Fruit fly (Drosophila melanogaster) whole organism, embryonic: ENCODE results near the gene Hsp67Ba.
A peak's percentile ranks its signal among the peaks of the same experiment; 100 is the strongest.

ENCODE experiments used
- Awh ChIP-seq: fragments of 200-800 bp; sonication (Bioruptor generic); IDR thresholded peaks from 2 replicates; pipeline ENCODE4, ENCODE4 v1.3.6; 2022; ENCODE audit warnings: missing biosample characterization, missing genetic modification characterization
- CG10209 ChIP-seq: fragments of 200-800 bp; sonication (Bioruptor generic); optimal IDR thresholded peaks from 3 replicates; lab custom pipeline; 2017; ENCODE audit warnings: missing biosample characterization, mild to moderate bottlenecking, missing genetic modification characterization, missing genetic modification reagents
- CG10274 ChIP-seq: fragments of 200-800 bp; sonication (Bioruptor generic); optimal IDR thresholded peaks from 3 replicates; lab custom pipeline; 2017; ENCODE audit warnings: missing biosample characterization, mild to moderate bottlenecking, missing genetic modification characterization
- CG10979 ChIP-seq: fragments of 200-800 bp; sonication (Bioruptor generic); optimal IDR thresholded peaks from 2 replicates; lab custom pipeline; 2018; ENCODE audit warnings: missing biosample characterization, mild to moderate bottlenecking, missing genetic modification characterization, moderate library complexity
- CG12236 ChIP-seq: fragments of 200-800 bp; sonication (Bioruptor generic); optimal IDR thresholded peaks from 2 replicates; lab custom pipeline; 2016; ENCODE audit warnings: missing biosample characterization, missing genetic modification characterization
- CG12299 ChIP-seq: fragments of 200-800 bp; sonication (Bioruptor generic); optimal IDR thresholded peaks from 2 replicates; lab custom pipeline; 2018; ENCODE audit warnings: missing biosample characterization, mild to moderate bottlenecking, missing genetic modification characterization
- CG14014 ChIP-seq: fragments of 200-800 bp; sonication (Bioruptor generic); IDR thresholded peaks from 2 replicates; pipeline ENCODE4 v1.3.6; 2022; ENCODE audit warnings: missing biosample characterization, missing genetic modification characterization
- CG14710 ChIP-seq: fragments of 200-800 bp; sonication (Bioruptor generic); optimal IDR thresholded peaks from 3 replicates; lab custom pipeline; 2019; ENCODE audit warnings: missing biosample characterization, mild to moderate bottlenecking, missing genetic modification characterization, moderate library complexity
- CG14860 ChIP-seq: fragments of 200-800 bp; sonication (Bioruptor generic); IDR thresholded peaks from 3 replicates; pipeline ENCODE4 v1.3.6; 2022; ENCODE audit warnings: missing biosample characterization, missing genetic modification characterization; ENCODE audit not compliant: partially characterized antibody
- CG15479 ChIP-seq: fragments of 200-800 bp; sonication (Bioruptor generic); optimal IDR thresholded peaks from 3 replicates; lab custom pipeline; 2019; ENCODE audit warnings: missing biosample characterization, mild to moderate bottlenecking, missing genetic modification characterization, moderate library complexity
- CG1832 ChIP-seq: fragments of 200-800 bp; sonication (Bioruptor generic); optimal IDR thresholded peaks from 2 replicates; lab custom pipeline; 2017; ENCODE audit warnings: missing biosample characterization, mild to moderate bottlenecking, missing genetic modification characterization, inconsistent platforms
- CG18599 ChIP-seq: fragments of 200-800 bp; sonication (Bioruptor generic); optimal IDR thresholded peaks from 3 replicates; lab custom pipeline; 2017; ENCODE audit warnings: missing biosample characterization, missing genetic modification characterization, mild to moderate bottlenecking, moderate library complexity, missing genetic modification reagents
- CG2202 ChIP-seq: fragments of 200-800 bp; sonication (Bioruptor generic); optimal IDR thresholded peaks from 2 replicates; lab custom pipeline; 2018; ENCODE audit warnings: missing biosample characterization, mild to moderate bottlenecking, missing genetic modification characterization
- CG32532 ChIP-seq: fragments of 200-800 bp; sonication (Bioruptor generic); IDR thresholded peaks from 2 replicates; pipeline ENCODE4 v1.3.6; 2022; ENCODE audit warnings: missing biosample characterization, missing genetic modification characterization
- CG6175 ChIP-seq: fragments of 200-800 bp; sonication (Bioruptor generic); IDR thresholded peaks from 3 replicates; pipeline ENCODE4 v1.3.6; 2022; ENCODE audit warnings: missing biosample characterization, missing genetic modification characterization
- CG9797 ChIP-seq: fragments of 200-800 bp; sonication (Bioruptor generic); optimal IDR thresholded peaks from 3 replicates; lab custom pipeline; 2018; ENCODE audit warnings: missing biosample characterization, mild to moderate bottlenecking, missing genetic modification characterization
- Camta ChIP-seq: fragments of 200-800 bp; sonication (Bioruptor generic); optimal IDR thresholded peaks from 2 replicates; lab custom pipeline; 2016; ENCODE audit warnings: missing biosample characterization, missing genetic modification characterization
- Dad ChIP-seq: fragments of 200-800 bp; sonication (Bioruptor generic); optimal IDR thresholded peaks from 3 replicates; lab custom pipeline; 2016; ENCODE audit warnings: missing biosample characterization, missing genetic modification characterization
- Dll ChIP-seq: fragments of 200-800 bp; sonication (Bioruptor generic); IDR thresholded peaks from 4 replicates; pipeline ENCODE4 v1.3.6; 2022; ENCODE audit warnings: missing biosample characterization, missing genetic modification characterization; ENCODE audit not compliant: partially characterized antibody
- Dref ChIP-seq: fragments of 200-800 bp; sonication (Bioruptor generic); IDR thresholded peaks from 2 replicates; pipeline ENCODE4 v1.3.6; 2022; ENCODE audit warnings: missing biosample characterization, missing genetic modification characterization
- Gsc ChIP-seq: fragments of 200-800 bp; sonication (Bioruptor generic); IDR thresholded peaks from 2 replicates; pipeline ENCODE4 v1.3.6; 2022; ENCODE audit warnings: missing biosample characterization, missing genetic modification characterization
- Hmr ChIP-seq: fragments of 200-800 bp; sonication (Bioruptor generic); optimal IDR thresholded peaks from 3 replicates; lab custom pipeline; 2017; ENCODE audit warnings: mild to moderate bottlenecking, missing biosample characterization, missing genetic modification reagents, missing genetic modification characterization
- Mes4 ChIP-seq: fragments of 200-800 bp; sonication (Bioruptor generic); optimal IDR thresholded peaks from 2 replicates; lab custom pipeline; 2016; ENCODE audit warnings: missing biosample characterization, missing genetic modification characterization
- Mrtf ChIP-seq: fragments of 200-800 bp; sonication (Bioruptor generic); IDR thresholded peaks from 3 replicates; pipeline ENCODE4 v1.3.6; 2022; ENCODE audit warnings: missing biosample characterization, missing genetic modification characterization
- Nf-YC ChIP-seq: fragments of 200-800 bp; optimal IDR thresholded peaks from 3 replicates; lab custom pipeline; 2019; ENCODE audit warnings: missing biosample characterization, mild to moderate bottlenecking, missing genetic modification characterization, moderate library complexity
- Stat92E ChIP-seq, 3 experiments: fragments of >200 bp in 2 of 3; fragments of 200-800 bp in 1 of 3; sonication (Bioruptor generic) in 1 of 3; optimal IDR thresholded peaks; 2 replicates each; lab custom pipeline; 2017 to 2019; ENCODE audit warnings: missing biosample characterization in 3 of 3, missing genetic modification characterization in 3 of 3, mild to moderate bottlenecking in 1 of 3, moderate library complexity in 1 of 3
- TFAM ChIP-seq: fragments of 200-800 bp; sonication (Bioruptor generic); optimal IDR thresholded peaks from 2 replicates; lab custom pipeline; 2017; ENCODE audit warnings: missing biosample characterization, missing genetic modification characterization, inconsistent platforms
- Xbp1 ChIP-seq: fragments of 200-800 bp; sonication (Bioruptor generic); optimal IDR thresholded peaks from 3 replicates; lab custom pipeline; 2016; ENCODE audit warnings: missing biosample characterization, mild to moderate bottlenecking, missing genetic modification characterization
- ac ChIP-seq: fragments of 200-800 bp; sonication (Bioruptor generic); optimal IDR thresholded peaks from 3 replicates; lab custom pipeline; 2017; ENCODE audit warnings: missing biosample characterization, mild to moderate bottlenecking, missing genetic modification characterization
- ase ChIP-seq: fragments of 200-800 bp; sonication (Bioruptor generic); IDR thresholded peaks from 3 replicates; pipeline ENCODE4 v1.3.6; 2022; ENCODE audit warnings: missing biosample characterization, missing genetic modification characterization
- btn ChIP-seq: fragments of 200-800 bp; sonication (Bioruptor generic); optimal IDR thresholded peaks from 2 replicates; lab custom pipeline; 2016; ENCODE audit warnings: missing biosample characterization, missing genetic modification characterization
- cas ChIP-seq: fragments of 200-800 bp; sonication (Bioruptor generic); IDR thresholded peaks from 2 replicates; pipeline ENCODE4 v1.3.6; 2022; ENCODE audit warnings: missing biosample characterization, missing genetic modification characterization
- chinmo ChIP-seq: fragments of 200-800 bp; sonication (Bioruptor generic); IDR thresholded peaks from 4 replicates; pipeline ENCODE4 v1.3.6; 2022; ENCODE audit warnings: missing biosample characterization, missing genetic modification characterization; ENCODE audit not compliant: partially characterized antibody
- chm ChIP-seq: fragments of 200-800 bp; sonication (Bioruptor generic); IDR thresholded peaks from 2 replicates; pipeline ENCODE4 v1.3.6; 2022; ENCODE audit warnings: missing biosample characterization, missing genetic modification characterization
- corto ChIP-seq: fragments of 200-800 bp; sonication (Bioruptor generic); optimal IDR thresholded peaks from 2 replicates; lab custom pipeline; 2016; ENCODE audit warnings: missing biosample characterization, mild to moderate bottlenecking, missing genetic modification characterization, moderate library complexity
- fd102C ChIP-seq: fragments of 200-800 bp; sonication (Bioruptor generic); optimal IDR thresholded peaks from 2 replicates; lab custom pipeline; 2018; ENCODE audit warnings: missing biosample characterization, mild to moderate bottlenecking, missing genetic modification characterization, moderate library complexity
- gce ChIP-seq: fragments of 200-800 bp; sonication (Bioruptor generic); IDR thresholded peaks from 3 replicates; pipeline ENCODE4 v1.3.6; 2022; ENCODE audit warnings: missing biosample characterization, missing genetic modification characterization
- kah ChIP-seq: fragments of 200-800 bp; sonication (Bioruptor generic); optimal IDR thresholded peaks from 2 replicates; lab custom pipeline; 2018; ENCODE audit warnings: missing biosample characterization, mild to moderate bottlenecking, missing genetic modification characterization
- ken ChIP-seq: fragments of 200-800 bp; sonication (Bioruptor generic); IDR thresholded peaks from 3 replicates; pipeline ENCODE4 v1.3.6; 2022; ENCODE audit warnings: missing biosample characterization, missing genetic modification characterization
- lbe ChIP-seq: fragments of 200-800 bp; sonication (Bioruptor generic); optimal IDR thresholded peaks from 2 replicates; lab custom pipeline; 2016; ENCODE audit warnings: missing biosample characterization, mild to moderate bottlenecking, missing genetic modification characterization
- onecut ChIP-seq: fragments of 200-800 bp; sonication (Bioruptor generic); IDR thresholded peaks from 2 replicates; pipeline ENCODE4 v1.3.6; 2022; ENCODE audit warnings: missing biosample characterization, missing genetic modification characterization
- p53 ChIP-seq: fragments of 200-800 bp; sonication (Bioruptor generic); optimal IDR thresholded peaks from 2 replicates; lab custom pipeline; 2016; ENCODE audit warnings: missing biosample characterization, missing genetic modification characterization
- peb ChIP-seq: fragments of 200-800 bp; sonication (Bioruptor generic); IDR thresholded peaks from 2 replicates; pipeline ENCODE4 v1.3.6; 2022; ENCODE audit warnings: missing biosample characterization, missing genetic modification characterization
- phol ChIP-seq: fragments of 200-800 bp; sonication (Bioruptor generic); optimal IDR thresholded peaks from 3 replicates; lab custom pipeline; 2018; ENCODE audit warnings: missing biosample characterization, mild to moderate bottlenecking, missing genetic modification characterization, moderate library complexity
- ssp ChIP-seq: fragments of 200-800 bp; sonication (Bioruptor generic); IDR thresholded peaks from 2 replicates; pipeline ENCODE4 v1.3.6; 2022; ENCODE audit warnings: missing biosample characterization, missing genetic modification characterization
- tin ChIP-seq: fragments of 200-800 bp; sonication (Bioruptor generic); optimal IDR thresholded peaks from 3 replicates; lab custom pipeline; 2016; ENCODE audit warnings: missing biosample characterization, missing genetic modification characterization
- ttk ChIP-seq: fragments of 200-800 bp; sonication (Bioruptor generic); IDR thresholded peaks from 2 replicates; pipeline ENCODE4 v2.1.2; 2022; ENCODE audit warnings: missing biosample characterization, missing genetic modification characterization
- twi ChIP-seq: fragments of 200-800 bp; optimal IDR thresholded peaks from 2 replicates; lab custom pipeline; 2019; ENCODE audit warnings: missing biosample characterization, mild to moderate bottlenecking, missing genetic modification characterization, moderate library complexity
- unpg ChIP-seq: fragments of 200-800 bp; sonication (Bioruptor generic); optimal IDR thresholded peaks from 3 replicates; lab custom pipeline; 2018; ENCODE audit warnings: missing biosample characterization, mild to moderate bottlenecking, missing genetic modification characterization, moderate library complexity
- vvl ChIP-seq: fragments of 200-800 bp; sonication (Bioruptor generic); IDR thresholded peaks from 2 replicates; pipeline ENCODE4 v1.3.6; 2022; ENCODE audit warnings: missing biosample characterization, missing genetic modification characterization
- wor ChIP-seq: fragments of 200-800 bp; sonication (Bioruptor generic); IDR thresholded peaks from 2 replicates; pipeline ENCODE4 v1.3.6; 2022; ENCODE audit warnings: missing biosample characterization, missing genetic modification characterization
- zfh2 ChIP-seq: fragments of 200-800 bp; sonication (Bioruptor generic); optimal IDR thresholded peaks from 2 replicates; lab custom pipeline; 2016; ENCODE audit warnings: missing biosample characterization, missing genetic modification characterization

The Hsp67Ba gene

DNA sequence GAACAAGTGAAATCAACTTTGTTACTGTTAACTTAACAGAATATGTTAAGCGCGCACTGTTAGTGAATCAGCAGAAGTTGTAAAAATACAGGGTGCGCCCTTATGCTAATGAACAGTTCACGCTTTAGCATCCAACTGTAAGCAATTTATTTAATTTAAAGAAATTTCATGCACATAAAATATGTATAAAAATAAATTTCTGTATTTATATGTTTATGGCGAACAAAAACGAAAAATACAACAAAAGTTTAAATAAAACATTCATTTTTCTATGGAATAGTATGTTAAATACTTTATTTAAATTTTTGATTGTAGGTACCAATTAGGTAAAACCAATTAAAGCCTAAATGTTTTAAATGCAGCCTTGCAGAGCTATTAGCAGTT lies 45.2 kb upstream of the Hsp67Ba start (continued):
- TF ChIP-seq CG15479 (GFP tag; lab: Kevin White, UChicago) = no peak
- TF ChIP-seq Hmr (GFP tag; lab: Kevin White, UChicago) = peak; percentile 40
- no peak for TF ChIP-seq Dad
- peak; percentile 27 for TF ChIP-seq CG14710 (tag; lab: Kevin White, UChicago)
- no peak for TF ChIP-seq CG10274 (GFP tag; lab: Kevin White, UChicago)
- no peak for TF ChIP-seq twi (tag; lab: Kevin White, UChicago)
- no peak for TF ChIP-seq tin (GFP tag; lab: Kevin White, UChicago)
- TF ChIP-seq CG1832 (GFP tag; lab: Kevin White, UChicago) = no peak
- no peak for TF ChIP-seq ac (GFP tag; lab: Kevin White, UChicago)
- TF ChIP-seq CG18599 (GFP tag; lab: Kevin White, UChicago) = peak; percentile 47
- TF ChIP-seq CG2202 (tag; lab: Kevin White, UChicago) = no peak
- no peak for TF ChIP-seq CG14860 (GFP tag; lab: Robert Waterston, UW)
- TF ChIP-seq kah (GFP tag; lab: Kevin White, UChicago) = peak; percentile 23
- no peak for TF ChIP-seq zfh2 (GFP tag; lab: Kevin White, UChicago)
- no peak for TF ChIP-seq p53 (GFP tag; lab: Kevin White, UChicago)
- no peak for TF ChIP-seq ase (GFP tag; lab: Robert Waterston, UW)
- no peak for TF ChIP-seq corto (GFP tag; lab: Kevin White, UChicago)
- TF ChIP-seq vvl (GFP tag; lab: Robert Waterston, UW) = peak; percentile 91
- TF ChIP-seq CG10979 = peak; percentile 21
- TF ChIP-seq gce = no peak
- peak; percentile 19 for TF ChIP-seq CG10209 (GFP tag; lab: Kevin White, UChicago)
- no peak for TF ChIP-seq ken
- no peak for TF ChIP-seq Dll (GFP tag; lab: Robert Waterston, UW)
- peak; percentile 65 for TF ChIP-seq unpg
- TF ChIP-seq Camta (GFP tag; lab: Kevin White, UChicago) = no peak
- no peak for TF ChIP-seq Dref (GFP tag; lab: Robert Waterston, UW)
- peak; percentile 32 for TF ChIP-seq phol (tag; lab: Kevin White, UChicago)
- TF ChIP-seq Stat92E (GFP tag; optimal IDR thresholded peaks at IDR 0.05; lab: Kevin White, UChicago) = no peak
- TF ChIP-seq ssp (GFP tag; lab: Robert Waterston, UW) = no peak
- TF ChIP-seq onecut (GFP tag; lab: Robert Waterston, UW) = no peak; the same call in 1 of the 2 replicates
- peak; percentile 66; the same call in 1 of the 2 replicates for TF ChIP-seq CG32532 (GFP tag; lab: Robert Waterston, UW)
- TF ChIP-seq wor (GFP tag; lab: Robert Waterston, UW) = no peak
- TF ChIP-seq CG12236 (GFP tag; lab: Kevin White, UChicago) = no peak
- TF ChIP-seq Xbp1 (GFP tag; lab: Kevin White, UChicago) = peak; percentile 16
- no peak for TF ChIP-seq Mes4 (GFP tag; lab: Kevin White, UChicago)
- no peak for TF ChIP-seq Mrtf
- no peak for TF ChIP-seq TFAM (GFP tag; lab: Kevin White, UChicago)
- TF ChIP-seq btn = no peak
- peak; percentile 56 for TF ChIP-seq CG12299
- peak; percentile 37; the same call in 1 of the 2 replicates for TF ChIP-seq CG14014 (GFP tag; lab: Robert Waterston, UW)
- TF ChIP-seq fd102C (GFP tag; lab: Kevin White, UChicago) = no peak
- no peak for TF ChIP-seq CG9797 (GFP tag; lab: Kevin White, UChicago)
- TF ChIP-seq chinmo (GFP tag; lab: Robert Waterston, UW) = no peak
- TF ChIP-seq Nf-YC (tag; lab: Kevin White, UChicago) = peak; percentile 37
- TF ChIP-seq cas (GFP tag; lab: Robert Waterston, UW) = no peak
- TF ChIP-seq CG6175 = no peak
- TF ChIP-seq Awh = no peak
- TF ChIP-seq lbe (GFP tag; lab: Kevin White, UChicago) = peak; percentile 59
- TF ChIP-seq ttk = no peak
- no peak for TF ChIP-seq Gsc
- no peak for TF ChIP-seq chm (GFP tag; lab: Robert Waterston, UW)
- TF ChIP-seq peb (GFP tag; lab: Robert Waterston, UW) = no peak
